Worm (Caenorhabditis elegans): ENCODE results near the gene chat-1.

chat-1 gene

ce11 chrIV:4470885-4471772 is 24.0 kb downstream of the chat-1 start:
- TF ChIP-seq cog-1 (tag; optimal IDR thresholded peaks at IDR 0.05): no peak
- no peak for TF ChIP-seq ref-1 (GFP tag; conservative IDR thresholded peaks at IDR 0.05)
- TF ChIP-seq flt-1 (GFP tag; IDR thresholded peaks at IDR 0.05): no peak
- no peak for TF ChIP-seq ztf-29 (GFP tag; IDR thresholded peaks at IDR 0.05)
- TF ChIP-seq ztf-23 (GFP tag; IDR thresholded peaks at IDR 0.05): no peak
- no peak for TF ChIP-seq med-1 (GFP tag; optimal IDR thresholded peaks at IDR 0.05; ENCODE audit: insufficient read depth)
- no peak for TF ChIP-seq T22C8.4 (GFP tag; IDR thresholded peaks at IDR 0.05)
- TF ChIP-seq tab-1 (GFP tag; IDR thresholded peaks at IDR 0.05): no peak
- TF ChIP-seq klf-2 (GFP tag; conservative IDR thresholded peaks at IDR 0.05): no peak

- TF ChIP-seq tab-1 (GFP tag; IDR thresholded peaks at IDR 0.05) (no peak), T22C8.4 (GFP tag; IDR thresholded peaks at IDR 0.05) (no peak), flt-1 (GFP tag; IDR thresholded peaks at IDR 0.05) (no peak), ztf-29 (GFP tag; IDR thresholded peaks at IDR 0.05) (no peak), klf-2 (GFP tag; conservative IDR thresholded peaks at IDR 0.05) (no peak), ztf-23 (GFP tag; IDR thresholded peaks at IDR 0.05) (no peak), cog-1 (tag; optimal IDR thresholded peaks at IDR 0.05) (no peak), ref-1 (GFP tag; conservative IDR thresholded peaks at IDR 0.05) (no peak), med-1 (GFP tag; optimal IDR thresholded peaks at IDR 0.05; ENCODE audit: insufficient read depth) (no peak)
Observed at ce11 chrIV:4472418-4473173, 25.5 kb downstream of the chat-1 start.

- TF ChIP-seq flt-1 (GFP tag; IDR thresholded peaks at IDR 0.05): no peak
- TF ChIP-seq cog-1 (tag; optimal IDR thresholded peaks at IDR 0.05): no peak
- TF ChIP-seq T22C8.4 (GFP tag; IDR thresholded peaks at IDR 0.05): no peak
- TF ChIP-seq ref-1 (GFP tag; conservative IDR thresholded peaks at IDR 0.05): no peak
- TF ChIP-seq ztf-29 (GFP tag; IDR thresholded peaks at IDR 0.05): no peak
- no peak for TF ChIP-seq med-1 (GFP tag; optimal IDR thresholded peaks at IDR 0.05; ENCODE audit: insufficient read depth)
- TF ChIP-seq klf-2 (GFP tag; conservative IDR thresholded peaks at IDR 0.05): no peak
- no peak for TF ChIP-seq tab-1 (GFP tag; IDR thresholded peaks at IDR 0.05)
- TF ChIP-seq ztf-23 (GFP tag; IDR thresholded peaks at IDR 0.05): no peak
Observed at ce11 chrIV:4473767-4474166, 26.6 kb downstream of the chat-1 start.

- TF ChIP-seq ztf-23 (GFP tag; IDR thresholded peaks at IDR 0.05) (no peak), med-1 (GFP tag; optimal IDR thresholded peaks at IDR 0.05; ENCODE audit: insufficient read depth) (no peak), flt-1 (GFP tag; IDR thresholded peaks at IDR 0.05) (no peak), cog-1 (tag; optimal IDR thresholded peaks at IDR 0.05) (no peak), ztf-29 (GFP tag; IDR thresholded peaks at IDR 0.05) (no peak), klf-2 (GFP tag; conservative IDR thresholded peaks at IDR 0.05) (no peak), ref-1 (GFP tag; conservative IDR thresholded peaks at IDR 0.05) (no peak), T22C8.4 (GFP tag; IDR thresholded peaks at IDR 0.05) (no peak)
Observed at ce11 chrIV:4475362-4476086, 28.4 kb downstream of the chat-1 start.

- no peak for TF ChIP-seq ztf-23 (GFP tag; IDR thresholded peaks at IDR 0.05)
- TF ChIP-seq T22C8.4 (GFP tag; IDR thresholded peaks at IDR 0.05): no peak
- TF ChIP-seq med-1 (GFP tag; optimal IDR thresholded peaks at IDR 0.05; ENCODE audit: insufficient read depth): no peak
- TF ChIP-seq ztf-29 (GFP tag; IDR thresholded peaks at IDR 0.05): no peak
- TF ChIP-seq tab-1 (GFP tag; IDR thresholded peaks at IDR 0.05): no peak
- no peak for TF ChIP-seq klf-2 (GFP tag; conservative IDR thresholded peaks at IDR 0.05)
- TF ChIP-seq ref-1 (GFP tag; conservative IDR thresholded peaks at IDR 0.05): no peak
- no peak for TF ChIP-seq cog-1 (tag; optimal IDR thresholded peaks at IDR 0.05)
- no peak for TF ChIP-seq flt-1 (GFP tag; IDR thresholded peaks at IDR 0.05)
Observed at ce11 chrIV:4477009-4477471, 29.9 kb downstream of the chat-1 start, which contains the start of gene M01H9.3. M01H9.3 (minus strand) TSS chrIV:4477059.

ce11 chrIV:4478612-4479011 is 31.5 kb downstream of the chat-1 start:
- no peak for TF ChIP-seq klf-2 (GFP tag; conservative IDR thresholded peaks at IDR 0.05)
- no peak for TF ChIP-seq ztf-29 (GFP tag; IDR thresholded peaks at IDR 0.05)
- TF ChIP-seq ref-1 (GFP tag; conservative IDR thresholded peaks at IDR 0.05): no peak
- TF ChIP-seq ztf-23 (GFP tag; IDR thresholded peaks at IDR 0.05): no peak
- TF ChIP-seq cog-1 (tag; optimal IDR thresholded peaks at IDR 0.05): no peak
- TF ChIP-seq T22C8.4 (GFP tag; IDR thresholded peaks at IDR 0.05): no peak
- no peak for TF ChIP-seq med-1 (GFP tag; optimal IDR thresholded peaks at IDR 0.05; ENCODE audit: insufficient read depth)
- TF ChIP-seq tab-1 (GFP tag; IDR thresholded peaks at IDR 0.05): no peak
- TF ChIP-seq flt-1 (GFP tag; IDR thresholded peaks at IDR 0.05): no peak

- no peak for TF ChIP-seq T22C8.4 (GFP tag; IDR thresholded peaks at IDR 0.05)
- TF ChIP-seq tab-1 (GFP tag; IDR thresholded peaks at IDR 0.05): no peak
- no peak for TF ChIP-seq ref-1 (GFP tag; conservative IDR thresholded peaks at IDR 0.05)
- TF ChIP-seq klf-2 (GFP tag; conservative IDR thresholded peaks at IDR 0.05): no peak
- no peak for TF ChIP-seq med-1 (GFP tag; optimal IDR thresholded peaks at IDR 0.05; ENCODE audit: insufficient read depth)
- TF ChIP-seq cog-1 (tag; optimal IDR thresholded peaks at IDR 0.05): no peak
- no peak for TF ChIP-seq ztf-29 (GFP tag; IDR thresholded peaks at IDR 0.05)
- no peak for TF ChIP-seq flt-1 (GFP tag; IDR thresholded peaks at IDR 0.05)
- no peak for TF ChIP-seq ztf-23 (GFP tag; IDR thresholded peaks at IDR 0.05)
Observed at ce11 chrIV:4480027-4480426, 32.9 kb downstream of the chat-1 start, which contains the start of gene M01H9.10. M01H9.10 (minus strand) TSS chrIV:4480127.

ce11 chrIV:4481298-4481697 is 34.2 kb downstream of the chat-1 start:
- TF ChIP-seq flt-1 (GFP tag; IDR thresholded peaks at IDR 0.05) (no peak), ref-1 (GFP tag; conservative IDR thresholded peaks at IDR 0.05) (no peak), cog-1 (tag; optimal IDR thresholded peaks at IDR 0.05) (no peak), T22C8.4 (GFP tag; IDR thresholded peaks at IDR 0.05) (no peak), klf-2 (GFP tag; conservative IDR thresholded peaks at IDR 0.05) (no peak), ztf-23 (GFP tag; IDR thresholded peaks at IDR 0.05) (no peak), med-1 (GFP tag; optimal IDR thresholded peaks at IDR 0.05; ENCODE audit: insufficient read depth) (no peak), ztf-29 (GFP tag; IDR thresholded peaks at IDR 0.05) (no peak), tab-1 (GFP tag; IDR thresholded peaks at IDR 0.05) (no peak)
